Worm (Caenorhabditis elegans) whole organism, late embryonic: Measurements from ENCODE around the gene F26F2.3.
"Not testable (repeated sequence)": the region's sequence is repeated elsewhere in the genome, so short reads cannot be mapped to it uniquely, and the experiment has no call there.

Experiments used
- C08G9.2 ChIP-seq: sonication (generic microtip); optimal IDR thresholded peaks from 2 replicates; lab custom pipeline; 2016; ENCODE audit warnings: mild to moderate bottlenecking, missing genetic modification characterization, moderate library complexity, missing compliant biosample characterization
- C38D4.7 ChIP-seq: fragments of 200-800 bp; sonication (Bioruptor generic); optimal IDR thresholded peaks from 2 replicates; lab custom pipeline; 2018; ENCODE audit warnings: mild to moderate bottlenecking, missing genetic modification characterization, moderate library complexity, missing compliant biosample characterization
- F13H6.1 ChIP-seq: sonication (generic microtip); optimal IDR thresholded peaks from 2 replicates; lab custom pipeline; 2016; ENCODE audit warnings: missing genetic modification characterization, missing compliant biosample characterization
- K02D7.2 ChIP-seq: sonication (generic microtip); optimal IDR thresholded peaks from 2 replicates; lab custom pipeline; 2017; ENCODE audit warnings: mild to moderate bottlenecking, missing genetic modification characterization, missing compliant biosample characterization
- T23F11.4 ChIP-seq: fragments of 200-800 bp; sonication (Bioruptor generic); optimal IDR thresholded peaks from 2 replicates; lab custom pipeline; 2018; ENCODE audit warnings: mild to moderate bottlenecking, missing genetic modification characterization, missing compliant biosample characterization
- Y22D7AL.16 ChIP-seq: sonication (generic microtip); optimal IDR thresholded peaks from 2 replicates; lab custom pipeline; 2016; ENCODE audit warnings: missing genetic modification characterization, missing compliant biosample characterization
- ahr-1 ChIP-seq: sonication (generic microtip); optimal IDR thresholded peaks from 2 replicates; lab custom pipeline; 2016; ENCODE audit warnings: missing genetic modification characterization, missing compliant biosample characterization
- ceh-14 ChIP-seq: sonication (generic microtip); optimal IDR thresholded peaks from 2 replicates; lab custom pipeline; 2016; ENCODE audit warnings: missing genotype, missing genetic modification characterization, missing compliant biosample characterization
- ceh-18 ChIP-seq: sonication (generic microtip); optimal IDR thresholded peaks from 2 replicates; lab custom pipeline; 2016; ENCODE audit warnings: missing genetic modification characterization, missing compliant biosample characterization
- ceh-19 ChIP-seq: fragments of 200-800 bp; sonication (Bioruptor generic); optimal IDR thresholded peaks from 2 replicates; lab custom pipeline; 2018; ENCODE audit warnings: mild to moderate bottlenecking, missing genetic modification characterization, missing compliant biosample characterization
- ceh-22 ChIP-seq: sonication (generic microtip); optimal IDR thresholded peaks from 2 replicates; lab custom pipeline; 2017; ENCODE audit warnings: missing biosample characterization, missing genetic modification characterization
- ceh-24 ChIP-seq: sonication (generic microtip); optimal IDR thresholded peaks from 2 replicates; lab custom pipeline; 2016; ENCODE audit warnings: mild to moderate bottlenecking, missing genetic modification characterization, missing compliant biosample characterization
- ceh-30 ChIP-seq: fragments of 150-350 bp; optimal IDR thresholded peaks from 2 replicates; lab custom pipeline; 2014; ENCODE audit warnings: missing biosample characterization, missing genetic modification characterization
- ceh-34 ChIP-seq: sonication (generic microtip); optimal IDR thresholded peaks from 2 replicates; lab custom pipeline; 2016; ENCODE audit warnings: mild to moderate bottlenecking, missing genetic modification characterization, missing compliant biosample characterization
- ceh-45 ChIP-seq: fragments of 200-800 bp; sonication (Bioruptor generic); IDR thresholded peaks from 2 replicates; pipeline ENCODE4 v1.3.6; 2022; ENCODE audit warnings: missing genetic modification reagents, missing genetic modification characterization, missing compliant biosample characterization
- dmd-4 ChIP-seq: sonication (generic microtip); optimal IDR thresholded peaks from 2 replicates; lab custom pipeline; 2016; ENCODE audit warnings: borderline replicate concordance, missing genetic modification characterization, missing compliant biosample characterization
- elt-2 ChIP-seq: sonication (generic microtip); optimal IDR thresholded peaks from 2 replicates; lab custom pipeline; 2016; ENCODE audit warnings: missing genetic modification reagents, missing genetic modification characterization, missing compliant biosample characterization
- fkh-10 ChIP-seq: fragments of 150-350 bp; optimal IDR thresholded peaks from 2 replicates; lab custom pipeline; 2014; ENCODE audit warnings: missing biosample characterization, missing genetic modification reagents, missing genetic modification characterization
- fkh-6 ChIP-seq: sonication (generic microtip); optimal IDR thresholded peaks from 2 replicates; lab custom pipeline; 2016; ENCODE audit warnings: missing genetic modification characterization, missing compliant biosample characterization
- gmeb-2 ChIP-seq: sonication (generic microtip); optimal IDR thresholded peaks from 2 replicates; lab custom pipeline; 2016; ENCODE audit warnings: missing genetic modification characterization, inconsistent platforms, missing compliant biosample characterization
- hlh-8 ChIP-seq: sonication (generic microtip); optimal IDR thresholded peaks from 2 replicates; lab custom pipeline; 2016; ENCODE audit warnings: missing genotype, missing genetic modification characterization, missing compliant biosample characterization
- lin-11 ChIP-seq: fragments of 200-800 bp; sonication (Bioruptor generic); optimal IDR thresholded peaks from 2 replicates; lab custom pipeline; 2018; ENCODE audit warnings: mild to moderate bottlenecking, missing genetic modification characterization, missing compliant biosample characterization
- odd-2 ChIP-seq: sonication (generic microtip); optimal IDR thresholded peaks from 2 replicates; lab custom pipeline; 2017; ENCODE audit warnings: antibody characterized with exemption, mild to moderate bottlenecking, missing genetic modification characterization, missing compliant biosample characterization
- pat-9 ChIP-seq: fragments of 200-800 bp; sonication (Bioruptor generic); optimal IDR thresholded peaks from 2 replicates; lab custom pipeline; 2018; ENCODE audit warnings: mild to moderate bottlenecking, missing genetic modification characterization, moderate library complexity, missing compliant biosample characterization
- pros-1 ChIP-seq: fragments of 150-350 bp; optimal IDR thresholded peaks from 2 replicates; lab custom pipeline; 2014; ENCODE audit warnings: missing biosample characterization, missing genetic modification reagents, missing genetic modification characterization
- ref-2 ChIP-seq: sonication (generic microtip); optimal IDR thresholded peaks from 2 replicates; lab custom pipeline; 2016; ENCODE audit warnings: missing genetic modification characterization, missing compliant biosample characterization
- sdc-2 ChIP-seq: sonication (generic microtip); optimal IDR thresholded peaks from 2 replicates; lab custom pipeline; 2016; ENCODE audit warnings: missing genotype, missing genetic modification characterization, missing compliant biosample characterization
- sox-4 ChIP-seq: sonication (generic microtip); optimal IDR thresholded peaks from 2 replicates; lab custom pipeline; 2017; ENCODE audit warnings: mild to moderate bottlenecking, missing genetic modification characterization, inconsistent platforms, missing compliant biosample characterization
- syd-9 ChIP-seq: sonication (generic microtip); optimal IDR thresholded peaks from 2 replicates; lab custom pipeline; 2016; ENCODE audit warnings: mild to moderate bottlenecking, missing genetic modification characterization, moderate library complexity, missing compliant biosample characterization
- tbx-2 ChIP-seq: sonication (generic microtip); optimal IDR thresholded peaks from 2 replicates; lab custom pipeline; 2016; ENCODE audit warnings: missing genetic modification characterization, missing compliant biosample characterization
- tbx-7 ChIP-seq: sonication (generic microtip); optimal IDR thresholded peaks from 2 replicates; lab custom pipeline; 2016; ENCODE audit warnings: missing genotype, missing genetic modification characterization, missing compliant biosample characterization
- unc-55 ChIP-seq: sonication (generic microtip); optimal IDR thresholded peaks from 2 replicates; lab custom pipeline; 2017; ENCODE audit warnings: missing biosample characterization, missing genetic modification reagents, missing genetic modification characterization
- zip-5 ChIP-seq: sonication (generic microtip); optimal IDR thresholded peaks from 2 replicates; lab custom pipeline; 2016; ENCODE audit warnings: missing genetic modification characterization, missing compliant biosample characterization

Gene F26F2.3

ce11 chrV:20579534-20579933 is 13.2 kb upstream of the F26F2.3 start, which contains the start of gene F26F2.8:
F26F2.8 (plus strand) TSS chrV:20579546.
- TF ChIP-seq pat-9 = no peak
- no peak for TF ChIP-seq T23F11.4 (GFP tag; lab: Kevin White, UChicago)
- no peak for TF ChIP-seq fkh-10 (GFP tag; lab: Kevin White, UChicago)
- no peak for TF ChIP-seq ceh-14 (tag; lab: Kevin White, UChicago)
- TF ChIP-seq sdc-2 (tag; lab: Kevin White, UChicago) = no peak
- TF ChIP-seq tbx-7 = no peak
- no peak for TF ChIP-seq syd-9 (tag; lab: Kevin White, UChicago)
- TF ChIP-seq tbx-2 (tag; lab: Kevin White, UChicago) = no peak
- TF ChIP-seq F13H6.1 (tag; lab: Kevin White, UChicago) = no peak
- TF ChIP-seq Y22D7AL.16 = no peak
- TF ChIP-seq lin-11 (tag; lab: Kevin White, UChicago) = no peak
- no peak for TF ChIP-seq sox-4 (tag; lab: Kevin White, UChicago)
- no peak for TF ChIP-seq gmeb-2 (tag; lab: Kevin White, UChicago)

ce11 chrV:20574872-20575271 is 8.5 kb upstream of the F26F2.3 start:
- TF ChIP-seq elt-2 (tag; lab: Kevin White, UChicago) = no peak
- TF ChIP-seq ahr-1 (tag; lab: Kevin White, UChicago) = no peak
- TF ChIP-seq zip-5 (tag; lab: Kevin White, UChicago) = no peak

- no peak for TF ChIP-seq ceh-30
- no peak for TF ChIP-seq dmd-4 (tag; lab: Kevin White, UChicago)
- TF ChIP-seq ceh-45 (GFP tag; lab: Robert Waterston, UW) = no peak
- no peak for TF ChIP-seq ceh-22 (tag; lab: Kevin White, UChicago)
- TF ChIP-seq ceh-19 (GFP tag; lab: Kevin White, UChicago) = no peak
- TF ChIP-seq hlh-8 (tag; lab: Kevin White, UChicago) = no peak
- no peak for TF ChIP-seq tbx-2 (tag; lab: Kevin White, UChicago)
- TF ChIP-seq ceh-34 (tag; lab: Kevin White, UChicago) = no peak
- TF ChIP-seq C08G9.2 (tag; lab: Kevin White, UChicago) = no peak
- no peak for TF ChIP-seq pros-1 (tag; lab: Kevin White, UChicago)
- TF ChIP-seq K02D7.2 (tag; lab: Kevin White, UChicago) = no peak
- no peak for TF ChIP-seq ceh-18 (tag; lab: Kevin White, UChicago)
- TF ChIP-seq fkh-6 (tag; lab: Kevin White, UChicago) = no peak
- TF ChIP-seq, all 69 proteins: peak for 0
Observed at ce11 chrV:20574314-20574713, 8.0 kb upstream of the F26F2.3 start, which contains the start of gene clec-263. clec-263 (plus strand) TSS chrV:20574614.

- TF ChIP-seq ref-2 (tag; lab: Kevin White, UChicago) = no peak
Observed at ce11 chrV:20573392-20573791, 7.0 kb upstream of the F26F2.3 start, which contains the start of gene F26F2.5. F26F2.5 (plus strand) TSS chrV:20573692.

- TF ChIP-seq C38D4.7 (GFP tag; lab: Kevin White, UChicago); odd-2 (tag; lab: Kevin White, UChicago); unc-55 (GFP tag; lab: Kevin White, UChicago): not testable (repeated sequence)
Observed at ce11 chrV:20568995-20569394, 2.6 kb upstream of the F26F2.3 start, which contains the start of gene F26F2.4. F26F2.4 (plus strand) TSS chrV:20569295.

ce11 chrV:20564054-20564453 is 2.3 kb downstream of the F26F2.3 start, which contains the start of gene F26F2.13:
F26F2.13 (plus strand) TSS chrV:20564354.
- not testable (repeated sequence) for TF ChIP-seq ahr-1 (tag; lab: Kevin White, UChicago); pros-1 (tag; lab: Kevin White, UChicago); ceh-24
- TF ChIP-seq, all 69 proteins: peak for 0; not testable (repeated sequence) for 69
